Fruit fly (Drosophila melanogaster) whole organism, embryonic: ENCODE data around the gene OtopLc.

Source experiments
- Blimp-1 ChIP-seq: fragments of 200-800 bp; sonication (Bioruptor generic); optimal IDR thresholded peaks from 3 replicates; lab custom pipeline; 2018; ENCODE audit warnings: missing biosample characterization, missing genetic modification characterization, mild to moderate bottlenecking, moderate library complexity, missing genetic modification reagents
- CG10431 ChIP-seq: fragments of 200-800 bp; sonication (Bioruptor generic); optimal IDR thresholded peaks from 3 replicates; lab custom pipeline; 2018; ENCODE audit warnings: missing biosample characterization, mild to moderate bottlenecking, missing genetic modification characterization
- CG10979 ChIP-seq: fragments of 200-800 bp; sonication (Bioruptor generic); optimal IDR thresholded peaks from 2 replicates; lab custom pipeline; 2018; ENCODE audit warnings: missing biosample characterization, mild to moderate bottlenecking, missing genetic modification characterization, moderate library complexity
- CG11504 ChIP-seq: fragments of 200-800 bp; sonication (Bioruptor generic); optimal IDR thresholded peaks from 3 replicates; lab custom pipeline; 2019; ENCODE audit warnings: missing biosample characterization, mild to moderate bottlenecking, missing genetic modification characterization, moderate library complexity
- CG12104 ChIP-seq: fragments of 200-800 bp; sonication (Bioruptor generic); optimal IDR thresholded peaks from 3 replicates; lab custom pipeline; 2016; ENCODE audit warnings: missing biosample characterization, missing genetic modification characterization
- CG12391 ChIP-seq: fragments of 200-800 bp; sonication (Bioruptor generic); optimal IDR thresholded peaks from 3 replicates; lab custom pipeline; 2018; ENCODE audit warnings: missing biosample characterization, mild to moderate bottlenecking, missing genetic modification characterization, moderate library complexity
- CG13123 ChIP-seq: fragments of 200-800 bp; sonication (Bioruptor generic); optimal IDR thresholded peaks from 2 replicates; lab custom pipeline; 2016; ENCODE audit warnings: missing biosample characterization, missing genetic modification characterization
- CG13296 ChIP-seq: fragments of 200-800 bp; sonication (Bioruptor generic); optimal IDR thresholded peaks from 3 replicates; lab custom pipeline; 2018; ENCODE audit warnings: missing biosample characterization, mild to moderate bottlenecking, missing genetic modification characterization
- CG16815 ChIP-seq: fragments of 200-800 bp; sonication (Bioruptor generic); optimal IDR thresholded peaks from 3 replicates; lab custom pipeline; 2017; ENCODE audit warnings: missing biosample characterization, mild to moderate bottlenecking, missing genetic modification characterization
- CG17359 ChIP-seq: fragments of 200-800 bp; sonication (Bioruptor generic); optimal IDR thresholded peaks from 3 replicates; lab custom pipeline; 2018; ENCODE audit warnings: missing biosample characterization, mild to moderate bottlenecking, missing genetic modification characterization, moderate library complexity
- CG17361 ChIP-seq: fragments of 200-800 bp; sonication (Bioruptor generic); IDR thresholded peaks from 3 replicates; pipeline ENCODE4 v1.3.6; 2022; ENCODE audit warnings: missing biosample characterization, missing genetic modification characterization
- CG18262 ChIP-seq: fragments of 200-800 bp; optimal IDR thresholded peaks from 3 replicates; lab custom pipeline; 2019; ENCODE audit warnings: missing biosample characterization, mild to moderate bottlenecking, missing genetic modification characterization, moderate library complexity
- CG3407 ChIP-seq: fragments of 200-800 bp; sonication (Bioruptor generic); optimal IDR thresholded peaks from 2 replicates; lab custom pipeline; 2018; ENCODE audit warnings: missing biosample characterization, mild to moderate bottlenecking, missing genetic modification characterization
- CG6813 ChIP-seq: fragments of 200-800 bp; sonication (Bioruptor generic); optimal IDR thresholded peaks from 2 replicates; lab custom pipeline; 2017; ENCODE audit warnings: missing biosample characterization, missing genetic modification characterization, mild to moderate bottlenecking, moderate library complexity, missing genetic modification reagents
- CG6854 ChIP-seq: fragments of 200-800 bp; sonication (Bioruptor generic); optimal IDR thresholded peaks from 3 replicates; lab custom pipeline; 2017; ENCODE audit warnings: missing biosample characterization, mild to moderate bottlenecking, missing genetic modification characterization
- CG7372 ChIP-seq: fragments of 200-800 bp; sonication (Bioruptor generic); IDR thresholded peaks from 2 replicates; pipeline ENCODE4 v1.3.6; 2022; ENCODE audit warnings: missing biosample characterization, missing genetic modification characterization
- CG7928 ChIP-seq: fragments of 200-800 bp; sonication (Bioruptor generic); optimal IDR thresholded peaks from 2 replicates; lab custom pipeline; 2017; ENCODE audit warnings: missing biosample characterization, mild to moderate bottlenecking, missing genetic modification characterization
- CG7987 ChIP-seq: fragments of 200-800 bp; sonication (Bioruptor generic); optimal IDR thresholded peaks from 2 replicates; lab custom pipeline; 2018; ENCODE audit warnings: missing biosample characterization, mild to moderate bottlenecking, missing genetic modification characterization, moderate library complexity
- CG9437 ChIP-seq: fragments of 200-800 bp; sonication (Bioruptor generic); optimal IDR thresholded peaks from 2 replicates; lab custom pipeline; 2018; ENCODE audit warnings: missing biosample characterization, mild to moderate bottlenecking, missing genetic modification characterization
- CHES-1-like ChIP-seq: fragments of 200-800 bp; sonication (Bioruptor generic); optimal IDR thresholded peaks from 2 replicates; lab custom pipeline; 2016; ENCODE audit warnings: missing biosample characterization, missing genetic modification characterization
- D ChIP-seq, 2 experiments: fragments of 200-800 bp in 1 of 2; fragments of >200 bp in 1 of 2; sonication (Bioruptor generic) in 1 of 2; optimal IDR thresholded peaks; 2 replicates in 1 of 2; 3 replicates in 1 of 2; lab custom pipeline; 2017; ENCODE audit warnings: mild to moderate bottlenecking in 1 of 2, missing biosample characterization in 1 of 2, missing genetic modification characterization in 1 of 2, missing genetic modification reagents in 1 of 2
- Doc2 ChIP-seq: fragments of 200-800 bp; sonication (Bioruptor generic); IDR thresholded peaks from 2 replicates; pipeline ENCODE4 v1.3.6; 2022; ENCODE audit warnings: missing biosample characterization, missing genetic modification characterization
- E2f2 ChIP-seq: fragments of 200-800 bp; sonication (Bioruptor generic); IDR thresholded peaks from 2 replicates; pipeline ENCODE4 v1.3.6; 2022; ENCODE audit warnings: missing biosample characterization, missing genetic modification characterization
- Gsc ChIP-seq: fragments of 200-800 bp; sonication (Bioruptor generic); IDR thresholded peaks from 2 replicates; pipeline ENCODE4 v1.3.6; 2022; ENCODE audit warnings: missing biosample characterization, missing genetic modification characterization
- H2.0 ChIP-seq: fragments of 200-800 bp; sonication (Bioruptor generic); IDR thresholded peaks from 2 replicates; pipeline ENCODE4 v1.3.6; 2022; ENCODE audit warnings: missing biosample characterization, missing genetic modification characterization
- Kr ChIP-seq: fragments of 200-800 bp; sonication (Bioruptor generic); optimal IDR thresholded peaks from 2 replicates; lab custom pipeline; 2017; ENCODE audit warnings: missing biosample characterization, mild to moderate bottlenecking, missing genetic modification characterization
- Med ChIP-seq: fragments of 200-800 bp; sonication (Bioruptor generic); peaks from one replicate; lab custom pipeline; 2016; ENCODE audit warnings: missing biosample characterization, missing genetic modification characterization, mild to moderate bottlenecking, inconsistent platforms, moderate library complexity
- Myb ChIP-seq: fragments of 200-800 bp; sonication (Bioruptor generic); optimal IDR thresholded peaks from 2 replicates; lab custom pipeline; 2016; ENCODE audit warnings: missing biosample characterization, missing genetic modification characterization
- Sin3A ChIP-seq: fragments of >200 bp; optimal IDR thresholded peaks from 2 replicates; lab custom pipeline; 2018
- ac ChIP-seq: fragments of 200-800 bp; sonication (Bioruptor generic); optimal IDR thresholded peaks from 3 replicates; lab custom pipeline; 2017; ENCODE audit warnings: missing biosample characterization, mild to moderate bottlenecking, missing genetic modification characterization
- az2 ChIP-seq: fragments of 200-800 bp; sonication (Bioruptor generic); optimal IDR thresholded peaks from 3 replicates; lab custom pipeline; 2016; ENCODE audit warnings: missing biosample characterization, missing genetic modification characterization
- chm ChIP-seq: fragments of 200-800 bp; sonication (Bioruptor generic); IDR thresholded peaks from 2 replicates; pipeline ENCODE4 v1.3.6; 2022; ENCODE audit warnings: missing biosample characterization, missing genetic modification characterization
- dati ChIP-seq: fragments of 200-800 bp; sonication (Bioruptor generic); IDR thresholded peaks from 2 replicates; pipeline ENCODE4 v1.3.6; 2022; ENCODE audit warnings: missing biosample characterization, missing genetic modification characterization
- en ChIP-seq: fragments of 200-800 bp; sonication (Bioruptor generic); optimal IDR thresholded peaks from 2 replicates; lab custom pipeline; 2016; ENCODE audit warnings: missing biosample characterization, missing genetic modification characterization
- eyg ChIP-seq: fragments of 200-800 bp; sonication (Bioruptor generic); optimal IDR thresholded peaks from 3 replicates; lab custom pipeline; 2016; ENCODE audit warnings: missing biosample characterization, missing genetic modification characterization
- ftz-f1 ChIP-seq: fragments of 200-800 bp; sonication (Bioruptor generic); optimal IDR thresholded peaks from 2 replicates; lab custom pipeline; 2016; ENCODE audit warnings: missing biosample characterization, missing genetic modification characterization
- gfzf ChIP-seq: fragments of 200-800 bp; sonication (Bioruptor generic); optimal IDR thresholded peaks from 2 replicates; lab custom pipeline; 2016; ENCODE audit warnings: missing biosample characterization, mild to moderate bottlenecking, missing genetic modification characterization, moderate library complexity
- gro ChIP-seq: fragments of 200-800 bp; sonication (Bioruptor generic); optimal IDR thresholded peaks from 2 replicates; lab custom pipeline; 2016; ENCODE audit warnings: missing biosample characterization, missing genetic modification characterization
- gt ChIP-seq: fragments of 200-800 bp; sonication (Bioruptor generic); IDR thresholded peaks from 2 replicates; pipeline ENCODE4 v1.3.6; 2022; ENCODE audit warnings: missing biosample characterization, missing genetic modification characterization
- lbe ChIP-seq: fragments of 200-800 bp; sonication (Bioruptor generic); optimal IDR thresholded peaks from 2 replicates; lab custom pipeline; 2016; ENCODE audit warnings: missing biosample characterization, mild to moderate bottlenecking, missing genetic modification characterization
- p53 ChIP-seq: fragments of 200-800 bp; sonication (Bioruptor generic); optimal IDR thresholded peaks from 2 replicates; lab custom pipeline; 2016; ENCODE audit warnings: missing biosample characterization, missing genetic modification characterization
- pita ChIP-seq: fragments of 200-800 bp; sonication (Bioruptor generic); optimal IDR thresholded peaks from 2 replicates; lab custom pipeline; 2017; ENCODE audit warnings: missing biosample characterization, mild to moderate bottlenecking, missing genetic modification characterization
- shn ChIP-seq: fragments of 200-800 bp; sonication (Bioruptor generic); optimal IDR thresholded peaks from 3 replicates; lab custom pipeline; 2016; ENCODE audit warnings: missing biosample characterization, missing genetic modification characterization
- so ChIP-seq: fragments of 200-800 bp; sonication (Bioruptor generic); IDR thresholded peaks from 3 replicates; pipeline ENCODE4 v1.3.6; 2022; ENCODE audit warnings: missing biosample characterization, missing genetic modification characterization
- tio ChIP-seq: fragments of 200-800 bp; sonication (Bioruptor generic); optimal IDR thresholded peaks from 2 replicates; lab custom pipeline; 2017; ENCODE audit warnings: missing biosample characterization, missing genetic modification characterization, inconsistent platforms
- tup ChIP-seq: fragments of 200-800 bp; sonication (Bioruptor generic); optimal IDR thresholded peaks from 2 replicates; lab custom pipeline; 2016; ENCODE audit warnings: missing biosample characterization, mild to moderate bottlenecking, missing genetic modification characterization, moderate library complexity
- vvl ChIP-seq: fragments of 200-800 bp; sonication (Bioruptor generic); IDR thresholded peaks from 2 replicates; pipeline ENCODE4 v1.3.6; 2022; ENCODE audit warnings: missing biosample characterization, missing genetic modification characterization
- wek ChIP-seq: fragments of 200-800 bp; sonication (Bioruptor generic); optimal IDR thresholded peaks from 3 replicates; lab custom pipeline; 2018; ENCODE audit warnings: missing biosample characterization, mild to moderate bottlenecking, missing genetic modification characterization, moderate library complexity
- zfh1 ChIP-seq: fragments of 200-800 bp; sonication (Bioruptor generic); IDR thresholded peaks from 3 replicates; pipeline ENCODE4 v1.3.6; 2022; ENCODE audit warnings: missing biosample characterization, missing genetic modification characterization

OtopLc gene

DNA sequence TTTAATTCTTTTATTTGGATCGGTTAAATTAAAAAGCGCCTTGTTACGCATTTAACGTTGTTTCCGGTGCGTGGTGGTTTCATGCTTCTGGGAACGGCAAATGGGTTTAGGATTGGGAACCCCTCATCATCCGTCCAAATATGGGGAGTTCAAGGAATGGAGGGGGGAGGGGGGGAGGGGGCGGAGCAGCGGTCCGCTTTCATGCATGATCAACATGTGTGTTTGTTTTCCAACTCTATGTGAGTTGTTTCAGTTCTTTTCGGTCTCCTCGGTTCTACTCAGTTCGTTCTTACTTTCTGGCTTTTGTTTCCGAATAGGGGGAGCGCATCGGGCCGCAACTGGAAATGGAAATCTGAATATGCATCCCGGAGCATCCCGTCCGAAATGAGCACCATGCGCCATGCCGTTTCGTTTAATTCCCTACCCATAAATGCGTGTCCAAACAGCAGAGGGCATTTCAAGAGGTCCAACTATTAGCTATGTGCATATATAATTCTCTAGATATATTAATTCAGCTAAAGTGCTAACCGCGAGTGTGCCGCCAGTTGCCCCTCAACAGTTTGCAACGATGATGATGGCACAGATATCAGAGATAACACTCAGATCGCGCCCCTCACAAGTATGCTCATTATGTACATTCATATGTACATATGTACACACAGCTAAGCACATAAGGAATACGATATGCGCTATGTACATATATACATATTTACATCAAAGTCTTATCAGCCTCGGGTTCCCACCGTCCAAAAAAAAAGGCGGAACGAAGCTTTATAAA is 14.9 kb upstream of the OtopLc start (continued):
- TF ChIP-seq chm (GFP tag; lab: Robert Waterston, UW) (peak; percentile 95), Med (GFP tag; lab: Kevin White, UChicago) (peak; percentile 98), CG11504 (peak; percentile 87), pita (GFP tag; lab: Kevin White, UChicago) (no peak), so (GFP tag; lab: Robert Waterston, UW) (peak; percentile 92; the same call in 2 of the 3 replicates), dati (GFP tag; lab: Robert Waterston, UW) (peak; percentile 36; the same call in 1 of the 2 replicates), zfh1 (GFP tag; lab: Robert Waterston, UW) (peak; percentile 94), tup (GFP tag; lab: Kevin White, UChicago) (peak; percentile 91), CG13123 (GFP tag; lab: Kevin White, UChicago) (peak; percentile 92), CHES-1-like (GFP tag; lab: Kevin White, UChicago) (peak; percentile 89), CG17361 (peak; percentile 90), ftz-f1 (GFP tag; lab: Kevin White, UChicago) (peak; percentile 20), Gsc (GFP tag; lab: Robert Waterston, UW) (no peak), H2.0 (peak; percentile 67), CG10979 (peak; percentile 73), gt (GFP tag; lab: Robert Waterston, UW) (peak; percentile 71), tio (GFP tag; lab: Kevin White, UChicago) (peak; percentile 89), Sin3A (lab: Kevin White, UChicago) (no peak), CG12391 (peak; percentile 78), CG6854 (GFP tag; lab: Kevin White, UChicago) (peak; percentile 93), gfzf (GFP tag; lab: Kevin White, UChicago) (peak; percentile 23), CG10431 (peak; percentile 96), en (GFP tag; lab: Kevin White, UChicago) (peak; percentile 81), vvl (GFP tag; lab: Robert Waterston, UW) (peak; percentile 83), shn (GFP tag; lab: Kevin White, UChicago) (peak; percentile 71), CG7987 (peak; percentile 99), gro (GFP tag; lab: Kevin White, UChicago) (peak; percentile 90), CG6813 (GFP tag; lab: Kevin White, UChicago) (peak; percentile 99), CG16815 (GFP tag; lab: Kevin White, UChicago) (peak; percentile 28), Blimp-1 (GFP tag; lab: Kevin White, UChicago) (peak; percentile 94), CG13296 (GFP tag; lab: Kevin White, UChicago) (peak; percentile 97), CG9437 (peak; percentile 49), CG17359 (peak; percentile 97), ac (peak; percentile 94), CG7372 (GFP tag; lab: Robert Waterston, UW) (peak; percentile 83), Kr (GFP tag; lab: Kevin White, UChicago) (peak; percentile 92), lbe (peak; percentile 57), az2 (peak; percentile 48), Doc2 (GFP tag; lab: Robert Waterston, UW) (no peak), CG7928 (GFP tag; lab: Kevin White, UChicago) (peak; percentile 62), p53 (GFP tag; lab: Kevin White, UChicago) (peak; percentile 77), E2f2 (peak; percentile 71), eyg (GFP tag; lab: Kevin White, UChicago) (peak; percentile 94), Myb (GFP tag; lab: Kevin White, UChicago) (peak; percentile 60), D (optimal IDR thresholded peaks at IDR 0.05; lab: Kevin White, UChicago) (no peak), D (GFP tag; optimal IDR thresholded peaks at IDR 0.05; lab: Kevin White, UChicago) (peak; percentile 94), CG18262 (peak; percentile 82), CG12104 (GFP tag; lab: Kevin White, UChicago) (peak; percentile 97), wek (GFP tag; lab: Kevin White, UChicago) (peak; percentile 97), CG3407 (peak; percentile 97)
